Fruit fly (Drosophila melanogaster) whole organism, embryonic: Measurements from ENCODE around the gene gcm.

Experiments
- Awh ChIP-seq: fragments of 200-800 bp; sonication (Bioruptor generic); IDR thresholded peaks from 2 replicates; pipeline ENCODE4, ENCODE4 v1.3.6; 2022; ENCODE audit warnings: missing biosample characterization, missing genetic modification characterization
- CG12219 ChIP-seq: fragments of 200-800 bp; sonication (Bioruptor generic); optimal IDR thresholded peaks from 3 replicates; lab custom pipeline; 2018; ENCODE audit warnings: missing biosample characterization, mild to moderate bottlenecking, missing genetic modification characterization
- CG12744 ChIP-seq: fragments of 200-800 bp; sonication (Bioruptor generic); optimal IDR thresholded peaks from 2 replicates; lab custom pipeline; 2016; ENCODE audit warnings: missing biosample characterization, missing genetic modification characterization
- CG14710 ChIP-seq: fragments of 200-800 bp; sonication (Bioruptor generic); optimal IDR thresholded peaks from 3 replicates; lab custom pipeline; 2019; ENCODE audit warnings: missing biosample characterization, mild to moderate bottlenecking, missing genetic modification characterization, moderate library complexity
- CG17186 ChIP-seq: fragments of 200-800 bp; sonication (Bioruptor generic); optimal IDR thresholded peaks from 3 replicates; lab custom pipeline; 2017; ENCODE audit warnings: missing biosample characterization, missing genetic modification reagents, missing genetic modification characterization
- CG30020 ChIP-seq: fragments of 200-800 bp; optimal IDR thresholded peaks from 2 replicates; lab custom pipeline; 2019; ENCODE audit warnings: missing biosample characterization, mild to moderate bottlenecking, missing genetic modification characterization, moderate library complexity
- CG30431 ChIP-seq: fragments of 200-800 bp; sonication (Bioruptor generic); optimal IDR thresholded peaks from 2 replicates; lab custom pipeline; 2017; ENCODE audit warnings: missing biosample characterization, missing genetic modification characterization
- CG3163 ChIP-seq: fragments of 200-800 bp; sonication (Bioruptor generic); optimal IDR thresholded peaks from 3 replicates; lab custom pipeline; 2016; ENCODE audit warnings: missing biosample characterization, missing genetic modification characterization
- CG32767 ChIP-seq: fragments of 200-800 bp; sonication (Bioruptor generic); IDR thresholded peaks from 2 replicates; pipeline ENCODE4 v1.3.6; 2022; ENCODE audit warnings: missing biosample characterization, missing genetic modification characterization
- CG34422 ChIP-seq: fragments of 200-800 bp; sonication (Bioruptor generic); IDR thresholded peaks from 3 replicates; pipeline ENCODE4 v1.3.6; 2022; ENCODE audit warnings: missing biosample characterization, missing genetic modification characterization
- CG3726 ChIP-seq: fragments of 200-800 bp; sonication (Bioruptor generic); IDR thresholded peaks from 3 replicates; pipeline ENCODE4, ENCODE4 v1.3.6; 2022; ENCODE audit warnings: missing biosample characterization, missing genetic modification characterization
- CG4360 ChIP-seq: fragments of 200-800 bp; sonication (Bioruptor generic); IDR thresholded peaks from 2 replicates; pipeline ENCODE4 v1.3.6; 2022; ENCODE audit warnings: missing biosample characterization, missing genetic modification characterization
- CG4617 ChIP-seq: fragments of 200-800 bp; sonication (Bioruptor generic); optimal IDR thresholded peaks from 3 replicates; lab custom pipeline; 2016; ENCODE audit warnings: missing biosample characterization, missing genetic modification characterization, borderline replicate concordance
- CG4820 ChIP-seq: fragments of 200-800 bp; sonication (Bioruptor generic); optimal IDR thresholded peaks from 3 replicates; lab custom pipeline; 2016; ENCODE audit warnings: missing biosample characterization, missing genetic modification characterization
- CG8281 ChIP-seq: fragments of 200-800 bp; sonication (Bioruptor generic); optimal IDR thresholded peaks from 2 replicates; lab custom pipeline; 2018; ENCODE audit warnings: missing biosample characterization, mild to moderate bottlenecking, missing genetic modification characterization, moderate library complexity
- Dbx ChIP-seq: fragments of 200-800 bp; sonication (Bioruptor generic); IDR thresholded peaks from 3 replicates; pipeline ENCODE4 v1.3.6; 2022; ENCODE audit warnings: missing biosample characterization, missing genetic modification characterization
- HLH4C ChIP-seq: fragments of 200-800 bp; sonication (Bioruptor generic); IDR thresholded peaks from 3 replicates; pipeline ENCODE4 v1.3.6; 2022; ENCODE audit warnings: missing biosample characterization, missing genetic modification characterization; ENCODE audit not compliant: partially characterized antibody
- HmgD ChIP-seq: fragments of 200-800 bp; sonication (Bioruptor generic); optimal IDR thresholded peaks from 3 replicates; lab custom pipeline; 2016; ENCODE audit warnings: missing biosample characterization, missing genetic modification characterization
- Hr78 ChIP-seq, 2 experiments: fragments of 200-800 bp in 1 of 2; fragments of >200 bp in 1 of 2; sonication (Bioruptor generic) in 1 of 2; optimal IDR thresholded peaks; 2 replicates each; lab custom pipeline; 2017 to 2019; ENCODE audit warnings: missing biosample characterization in 2 of 2, missing genetic modification characterization in 2 of 2, mild to moderate bottlenecking in 1 of 2, moderate library complexity in 1 of 2
- Lhr ChIP-seq: fragments of 200-800 bp; sonication (Bioruptor generic); optimal IDR thresholded peaks from 3 replicates; lab custom pipeline; 2017; ENCODE audit warnings: mild to moderate bottlenecking, missing biosample characterization, missing genetic modification reagents, missing genetic modification characterization
- Mrtf ChIP-seq: fragments of 200-800 bp; sonication (Bioruptor generic); IDR thresholded peaks from 3 replicates; pipeline ENCODE4 v1.3.6; 2022; ENCODE audit warnings: missing biosample characterization, missing genetic modification characterization
- Ravus ChIP-seq: fragments of 200-800 bp; sonication (Bioruptor generic); IDR thresholded peaks from 2 replicates; pipeline ENCODE4 v1.3.6; 2022; ENCODE audit warnings: missing biosample characterization, missing genetic modification characterization
- Sin3A ChIP-seq: fragments of >200 bp; optimal IDR thresholded peaks from 2 replicates; lab custom pipeline; 2018
- aop ChIP-seq: fragments of 200-800 bp; sonication (Bioruptor generic); IDR thresholded peaks from 2 replicates; pipeline ENCODE4 v1.3.6; 2022; ENCODE audit warnings: missing biosample characterization, missing genetic modification characterization
- chn ChIP-seq: fragments of 200-800 bp; sonication (Bioruptor generic); optimal IDR thresholded peaks from 2 replicates; lab custom pipeline; 2016; ENCODE audit warnings: missing biosample characterization, missing genetic modification characterization
- gce ChIP-seq: fragments of 200-800 bp; sonication (Bioruptor generic); IDR thresholded peaks from 3 replicates; pipeline ENCODE4 v1.3.6; 2022; ENCODE audit warnings: missing biosample characterization, missing genetic modification characterization
- grau ChIP-seq: fragments of 200-800 bp; optimal IDR thresholded peaks from 3 replicates; lab custom pipeline; 2019; ENCODE audit warnings: missing biosample characterization, mild to moderate bottlenecking, missing genetic modification characterization, moderate library complexity
- gsb-n ChIP-seq: fragments of 200-800 bp; sonication (Bioruptor generic); optimal IDR thresholded peaks from 3 replicates; lab custom pipeline; 2018; ENCODE audit warnings: missing biosample characterization, mild to moderate bottlenecking, missing genetic modification characterization
- her ChIP-seq: fragments of 200-800 bp; sonication (Bioruptor generic); optimal IDR thresholded peaks from 2 replicates; lab custom pipeline; 2016; ENCODE audit warnings: missing biosample characterization, missing genetic modification characterization
- knrl ChIP-seq: fragments of 200-800 bp; sonication (Bioruptor generic); IDR thresholded peaks from 3 replicates; pipeline ENCODE4 v1.3.6; 2022; ENCODE audit warnings: missing biosample characterization, missing genetic modification characterization; ENCODE audit not compliant: partially characterized antibody
- prd ChIP-seq, 3 experiments: fragments of >200 bp in 2 of 3; fragments of 200-800 bp in 1 of 3; sonication (Bioruptor generic) in 1 of 3; optimal IDR thresholded peaks in 2 of 3; IDR thresholded peaks in 1 of 3; 2 replicates in 2 of 3; 3 replicates in 1 of 3; pipeline versions ENCODE4 v1.3.6 to Lab custom; 2017 to 2022; ENCODE audit warnings: missing biosample characterization in 1 of 3, missing genetic modification characterization in 1 of 3
- scrt ChIP-seq: fragments of 200-800 bp; sonication (Bioruptor generic); optimal IDR thresholded peaks from 2 replicates; lab custom pipeline; 2018; ENCODE audit warnings: missing biosample characterization, mild to moderate bottlenecking, missing genetic modification characterization, moderate library complexity
- tin ChIP-seq: fragments of 200-800 bp; sonication (Bioruptor generic); optimal IDR thresholded peaks from 3 replicates; lab custom pipeline; 2016; ENCODE audit warnings: missing biosample characterization, missing genetic modification characterization
- tll ChIP-seq, 2 experiments: fragments of 200-800 bp in 1 of 2; fragments of >200 bp in 1 of 2; sonication (Bioruptor generic) in 1 of 2; optimal IDR thresholded peaks; 2 replicates each; lab custom pipeline; 2017 to 2019; ENCODE audit warnings: missing biosample characterization in 2 of 2, missing genetic modification characterization in 2 of 2, mild to moderate bottlenecking in 1 of 2, moderate library complexity in 1 of 2
- z ChIP-seq: fragments of 200-800 bp; sonication (Bioruptor generic); IDR thresholded peaks from 3 replicates; pipeline ENCODE4 v1.3.6; 2022; ENCODE audit warnings: missing biosample characterization, missing genetic modification characterization

gcm gene

DNA sequence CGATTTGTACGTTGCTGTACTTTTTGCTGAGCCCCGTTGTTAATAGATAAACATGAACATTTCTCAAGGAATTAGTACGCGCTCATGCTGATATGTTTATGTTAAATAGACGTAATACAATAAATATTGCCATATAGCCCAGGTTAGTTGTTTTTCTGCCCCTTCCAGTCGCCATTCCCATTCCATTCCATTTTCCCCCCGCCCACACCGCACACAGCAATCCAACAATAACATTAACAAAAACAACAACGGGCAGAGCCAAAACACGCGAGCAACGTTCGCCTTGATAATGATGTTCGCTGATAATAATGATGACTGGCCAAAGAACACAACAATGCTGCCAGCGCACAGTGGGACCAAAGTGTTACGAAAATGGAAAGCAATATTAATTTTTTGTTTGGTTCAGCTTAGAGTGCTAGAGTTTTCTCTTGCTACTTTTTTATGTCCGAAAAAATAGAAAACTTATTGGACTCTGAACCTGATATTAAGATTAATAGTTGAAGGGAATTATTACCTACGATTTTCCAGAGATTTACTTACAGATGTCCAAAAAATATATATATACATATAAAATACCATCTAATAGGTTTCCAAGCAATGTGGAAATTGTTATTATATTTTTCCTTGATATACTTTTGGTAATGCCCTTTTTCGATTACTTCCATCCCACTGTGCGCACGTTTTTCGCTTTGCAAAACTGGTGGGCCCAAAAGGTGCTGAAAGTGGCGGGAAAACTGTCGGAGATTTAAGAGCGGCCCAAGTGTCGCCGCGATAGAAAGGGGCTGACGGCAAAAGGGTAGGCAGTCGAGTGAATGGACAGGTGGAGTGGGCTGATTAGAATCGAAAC, 11.7 kb downstream of the gcm start (continued):
- TF ChIP-seq CG12219 (GFP tag; lab: Kevin White, UChicago): peak; percentile 89
- TF ChIP-seq prd (optimal IDR thresholded peaks at IDR 0.05; lab: Kevin White, UChicago): no peak
- TF ChIP-seq prd (GFP tag; IDR thresholded peaks at IDR 0.05; lab: Robert Waterston, UW): peak; percentile 93
- 0 out of 3 replicates have a peak, but pooled peaks have one; percentile 46 for TF ChIP-seq knrl (GFP tag; lab: Robert Waterston, UW)
- peak; percentile 93 for TF ChIP-seq CG14710 (tag; lab: Kevin White, UChicago)
- TF ChIP-seq Mrtf (GFP tag; lab: Robert Waterston, UW): peak; percentile 89
- peak in 1 of 2 experiments; percentile 76 for TF ChIP-seq tll (GFP tag; optimal IDR thresholded peaks at IDR 0.05; lab: Kevin White, UChicago)
- peak; percentile 80 for TF ChIP-seq chn (GFP tag; lab: Kevin White, UChicago)
- peak; percentile 91 for TF ChIP-seq CG34422 (GFP tag; lab: Robert Waterston, UW)
- peak; percentile 85 for TF ChIP-seq CG32767 (GFP tag; lab: Robert Waterston, UW)
- peak; percentile 92 for TF ChIP-seq scrt (GFP tag; lab: Kevin White, UChicago)
- peak; percentile 64; the same call in 2 of the 3 replicates for TF ChIP-seq gce (GFP tag; lab: Robert Waterston, UW)
- TF ChIP-seq aop (GFP tag; lab: Robert Waterston, UW): no peak
- peak; percentile 89 for TF ChIP-seq gsb-n (tag; lab: Kevin White, UChicago)
- TF ChIP-seq grau: peak; percentile 97
- TF ChIP-seq CG8281 (tag; lab: Kevin White, UChicago): peak; percentile 89
- TF ChIP-seq tin (GFP tag; lab: Kevin White, UChicago): peak; percentile 94
- TF ChIP-seq Dbx: peak; percentile 92
- TF ChIP-seq Lhr (GFP tag; lab: Kevin White, UChicago): peak; percentile 67
- peak; percentile 94 for TF ChIP-seq CG4820 (GFP tag; lab: Kevin White, UChicago)
- TF ChIP-seq z: peak; percentile 49; the same call in 2 of the 3 replicates
- peak; percentile 74 for TF ChIP-seq Ravus (GFP tag; lab: Robert Waterston, UW)
- no peak for TF ChIP-seq Sin3A (lab: Kevin White, UChicago)
- peak in 1 of 2 experiments; percentile 87 for TF ChIP-seq Hr78 (GFP tag; optimal IDR thresholded peaks at IDR 0.05; lab: Kevin White, UChicago)
- peak; percentile 91 for TF ChIP-seq CG30431 (GFP tag; lab: Kevin White, UChicago)
- peak; percentile 66 for TF ChIP-seq CG4617 (GFP tag; lab: Kevin White, UChicago)
- TF ChIP-seq CG12744 (GFP tag; lab: Kevin White, UChicago): peak; percentile 80
- peak; percentile 80 for TF ChIP-seq CG30020 (tag; lab: Kevin White, UChicago)
- peak; percentile 67 for TF ChIP-seq CG17186 (GFP tag; lab: Kevin White, UChicago)
- TF ChIP-seq her (GFP tag; lab: Kevin White, UChicago): peak; percentile 74
- TF ChIP-seq HmgD (GFP tag; lab: Kevin White, UChicago): no peak
- no peak; the same call in 2 of the 3 replicates for TF ChIP-seq HLH4C (GFP tag; lab: Robert Waterston, UW)
- TF ChIP-seq Awh: peak; percentile 88

DNA sequence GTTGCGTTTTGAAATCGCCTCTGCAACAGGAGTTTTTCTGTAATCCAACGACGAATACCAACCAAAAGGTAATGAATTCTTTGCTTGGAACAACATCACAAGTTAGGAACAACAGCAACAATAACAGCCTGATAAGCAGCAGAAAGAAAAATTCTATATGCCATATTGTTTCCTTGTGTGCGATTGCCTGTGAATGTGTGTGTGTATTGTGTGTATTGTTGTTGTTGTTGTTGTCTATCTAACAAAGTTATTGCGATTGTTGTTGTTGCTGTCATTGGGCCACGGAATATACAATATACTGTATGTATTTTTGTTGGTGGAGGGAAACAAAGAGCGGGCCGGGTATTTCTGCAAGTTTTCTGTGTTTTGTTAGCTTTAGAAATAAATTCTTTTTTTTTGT, 12.4 kb downstream of the gcm start:
- peak; percentile 92 for TF ChIP-seq CG4360 (GFP tag; lab: Robert Waterston, UW)
- TF ChIP-seq CG3163 (GFP tag; lab: Kevin White, UChicago): no peak
- no peak for TF ChIP-seq CG3726
